Worm (Caenorhabditis elegans): ENCODE data around the gene csp-2.
"Not testable (repeated sequence)": the region's sequence is repeated elsewhere in the genome, so short reads cannot be mapped to it uniquely, and the experiment has no call there.

Gene csp-2

DNA sequence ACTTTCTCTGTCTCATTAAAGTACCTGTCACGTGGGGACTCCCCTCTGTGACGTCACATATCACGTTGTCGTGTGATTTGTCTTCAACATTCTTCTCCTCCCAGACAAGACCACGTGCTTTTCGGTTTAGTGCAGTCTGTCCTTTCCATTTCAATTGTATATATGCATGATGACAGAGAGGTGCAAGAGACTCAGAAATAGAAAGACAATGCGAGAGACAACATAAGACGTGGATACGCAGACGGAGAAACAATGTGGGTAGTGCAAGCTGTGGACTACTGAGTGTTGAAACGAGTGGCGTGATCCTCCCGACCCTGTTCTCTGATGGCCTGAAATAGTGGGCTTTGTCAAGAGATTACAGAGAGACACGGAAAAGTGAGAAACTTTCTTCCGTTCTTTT lies 29.2 kb downstream of the csp-2 start (continued):
- TF ChIP-seq elt-3 (tag; optimal IDR thresholded peaks at IDR 0.05) (peak in 1 of 3 experiments; percentile 34), eor-1 (tag; optimal IDR thresholded peaks at IDR 0.05) (peak; percentile 12 to 57), nhr-237 (tag; optimal IDR thresholded peaks at IDR 0.05) (no peak), elt-1 (tag; optimal IDR thresholded peaks at IDR 0.05) (peak; percentile 69)

DNA sequence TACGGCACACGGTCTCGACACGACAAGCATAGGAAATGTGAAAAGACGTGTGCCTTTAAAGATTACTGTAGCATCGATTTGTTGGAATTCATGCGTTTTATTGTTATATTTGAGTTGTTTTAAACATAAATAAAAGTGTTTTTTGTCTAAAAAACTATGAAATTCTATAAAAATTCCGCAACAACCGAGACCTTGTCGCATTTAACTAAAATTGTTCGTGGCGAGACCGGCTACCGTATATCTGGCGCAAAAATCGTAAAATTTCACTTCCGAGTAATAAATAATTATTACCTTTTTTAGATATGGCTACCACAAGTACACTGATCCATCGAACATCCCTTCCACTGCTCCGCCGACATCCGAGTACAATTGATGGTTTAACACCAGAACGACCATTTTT lies 29.8 kb downstream of the csp-2 start, which contains the start of gene ipla-6:
Gene ipla-6 (plus strand): TSS at position 301 of the 400 bp plus-strand sequence.
- TF ChIP-seq snpc-4 (tag; optimal IDR thresholded peaks at IDR 0.05), result no peak
- no peak for TF ChIP-seq R02D3.7 (tag; optimal IDR thresholded peaks at IDR 0.05)
- no peak for TF ChIP-seq pha-4 (tag; optimal IDR thresholded peaks at IDR 0.05)
- TF ChIP-seq ceh-82 (tag; optimal IDR thresholded peaks at IDR 0.05), result no peak
- TF ChIP-seq ceh-28 (tag; optimal IDR thresholded peaks at IDR 0.05), result no peak
- no peak for TF ChIP-seq ceh-16 (tag; optimal IDR thresholded peaks at IDR 0.05)
- TF ChIP-seq fkh-2 (tag; optimal IDR thresholded peaks at IDR 0.05), result no peak
- TF ChIP-seq nhr-67 (tag; optimal IDR thresholded peaks at IDR 0.05), result no peak
- TF ChIP-seq aly-2 (tag; optimal IDR thresholded peaks at IDR 0.05), result no peak
- no peak for TF ChIP-seq skn-1 (tag; optimal IDR thresholded peaks at IDR 0.05)

- TF ChIP-seq lsy-12 (tag; optimal IDR thresholded peaks at IDR 0.05) (no peak), unc-39 (tag; optimal IDR thresholded peaks at IDR 0.05) (no peak), nhr-237 (tag; optimal IDR thresholded peaks at IDR 0.05) (no peak), nhr-23 (tag; optimal IDR thresholded peaks at IDR 0.05) (no peak), skn-1 (tag; optimal IDR thresholded peaks at IDR 0.05) (no peak), egl-27 (tag; optimal IDR thresholded peaks at IDR 0.05) (no peak), aly-2 (tag; optimal IDR thresholded peaks at IDR 0.05) (no peak), nhr-28 (tag; optimal IDR thresholded peaks at IDR 0.05) (no peak), nhr-25 (tag; optimal IDR thresholded peaks at IDR 0.05) (no peak), ama-1 (optimal IDR thresholded peaks at IDR 0.05) (no peak), nhr-67 (tag; optimal IDR thresholded peaks at IDR 0.05) (no peak), ZK546.5 (tag; optimal IDR thresholded peaks at IDR 0.05) (no peak)
Measured at ce11 chrIV:6342431-6342830, 34.9 kb downstream of the csp-2 start, which contains the start of gene Y73B6BL.288. Gene Y73B6BL.288 (minus strand): TSS chrIV:6342531.

DNA sequence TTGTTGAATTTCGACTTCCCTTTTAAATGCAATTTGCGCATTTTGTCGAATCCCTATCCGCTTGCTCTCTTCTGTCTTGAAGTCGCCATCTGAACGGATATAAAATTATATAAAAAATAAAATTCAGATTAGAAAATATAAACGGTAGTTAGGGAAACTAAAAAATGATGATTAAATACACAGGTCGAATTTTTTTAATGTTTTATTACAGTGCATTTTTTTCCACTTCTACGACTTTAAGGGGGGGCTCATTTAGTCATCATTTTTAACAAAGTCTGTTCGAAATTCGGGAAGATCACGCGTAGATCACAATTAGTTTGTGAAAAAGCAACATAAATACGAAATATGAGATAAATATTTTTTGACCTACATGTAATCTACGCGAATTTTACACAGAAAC lies 35.3 kb downstream of the csp-2 start, which contains the start of gene Y73B6BL.14:
Gene Y73B6BL.14 (minus strand): TSS at position 101 of the 400 bp plus-strand sequence.
- TF ChIP-seq eor-1 (tag; optimal IDR thresholded peaks at IDR 0.05), result no peak
- no peak for TF ChIP-seq pqm-1 (tag; optimal IDR thresholded peaks at IDR 0.05)
- no peak for TF ChIP-seq fkh-2 (tag; optimal IDR thresholded peaks at IDR 0.05)
- no peak for TF ChIP-seq aly-2 (tag; optimal IDR thresholded peaks at IDR 0.05)
- no peak for TF ChIP-seq egl-27 (tag; optimal IDR thresholded peaks at IDR 0.05)
- no peak for TF ChIP-seq lsy-12 (tag; optimal IDR thresholded peaks at IDR 0.05)
- no peak for TF ChIP-seq egl-5 (tag; optimal IDR thresholded peaks at IDR 0.05)
- no peak for TF ChIP-seq ceh-82 (tag; optimal IDR thresholded peaks at IDR 0.05)
- TF ChIP-seq ZK546.5 (tag; optimal IDR thresholded peaks at IDR 0.05), result no peak
- no peak for TF ChIP-seq ceh-28 (tag; optimal IDR thresholded peaks at IDR 0.05)
- no peak for TF ChIP-seq nhr-11 (tag; optimal IDR thresholded peaks at IDR 0.05)
- no peak for TF ChIP-seq hmg-11 (tag; optimal IDR thresholded peaks at IDR 0.05)

- TF ChIP-seq egl-5, pqm-1, unc-39 (tag; optimal IDR thresholded peaks at IDR 0.05): not testable (repeated sequence)
Measured at ce11 chrIV:6347213-6347612, 39.7 kb downstream of the csp-2 start, which contains the start of gene Y73B6BL.289. Gene Y73B6BL.289 (plus strand): TSS chrIV:6347513.

DNA sequence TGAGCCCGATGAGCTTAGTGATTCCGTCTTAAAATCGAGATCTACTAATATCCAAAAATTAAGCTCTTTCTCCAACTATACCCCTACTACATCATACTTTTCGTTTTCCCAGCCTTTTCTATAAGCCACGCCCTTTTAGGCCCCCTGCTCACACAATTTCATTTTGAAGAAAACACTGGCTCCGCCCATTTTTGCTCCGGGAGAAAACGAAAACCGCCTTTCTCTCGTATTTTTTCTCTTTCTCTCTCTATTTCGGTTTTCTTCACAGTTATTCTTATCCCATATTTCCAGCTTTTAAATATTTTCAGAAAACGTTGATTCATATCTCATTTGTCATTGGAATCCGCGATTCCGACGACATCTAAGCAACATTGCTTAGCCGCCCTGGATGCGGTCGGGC lies 54.1 kb downstream of the csp-2 start, which contains the start of gene Y73B6BL.47:
Gene Y73B6BL.47 (plus strand): TSS at position 301 of the 400 bp plus-strand sequence.
- TF ChIP-seq pha-4 (tag; optimal IDR thresholded peaks at IDR 0.05), result no peak
- TF ChIP-seq nhr-11 (tag; optimal IDR thresholded peaks at IDR 0.05), result no peak
- TF ChIP-seq sea-2 (GFP tag; optimal IDR thresholded peaks at IDR 0.05), result no peak
- no peak for TF ChIP-seq mml-1 (tag; optimal IDR thresholded peaks at IDR 0.05)
- TF ChIP-seq nhr-43 (tag; optimal IDR thresholded peaks at IDR 0.05; ENCODE audit: poor library complexity, severe bottlenecking), result no peak
- TF ChIP-seq R02D3.7 (tag; optimal IDR thresholded peaks at IDR 0.05), result no peak
- TF ChIP-seq lin-39 (tag; optimal IDR thresholded peaks at IDR 0.05), result no peak
- no peak for TF ChIP-seq nhr-237 (tag; optimal IDR thresholded peaks at IDR 0.05)
- TF ChIP-seq ztf-4 (tag; optimal IDR thresholded peaks at IDR 0.05), result no peak
- TF ChIP-seq skn-1 (tag; optimal IDR thresholded peaks at IDR 0.05), result no peak
- TF ChIP-seq unc-39 (tag; optimal IDR thresholded peaks at IDR 0.05), result no peak
- no peak for TF ChIP-seq hmg-11 (tag; optimal IDR thresholded peaks at IDR 0.05)
- no peak for TF ChIP-seq nhr-76 (tag; optimal IDR thresholded peaks at IDR 0.05)
- no peak for TF ChIP-seq mdl-1 (tag; optimal IDR thresholded peaks at IDR 0.05)
- TF ChIP-seq fos-1 (tag; optimal IDR thresholded peaks at IDR 0.05), result no peak
- no peak for TF ChIP-seq snpc-4 (tag; optimal IDR thresholded peaks at IDR 0.05)
- no peak for TF ChIP-seq ceh-82 (tag; optimal IDR thresholded peaks at IDR 0.05)
- TF ChIP-seq nhr-77 (tag; optimal IDR thresholded peaks at IDR 0.05), result no peak

Data from whole organism, L3 larva.